Fruit fly (Drosophila melanogaster) whole organism, embryonic: Measurements from ENCODE around the gene Sap30.

Experiments
- CG12155 ChIP-seq: fragments of 200-800 bp; sonication (Bioruptor generic); optimal IDR thresholded peaks from 3 replicates; lab custom pipeline; 2016; ENCODE audit warnings: missing biosample characterization, missing genetic modification characterization
- CG12744 ChIP-seq: fragments of 200-800 bp; sonication (Bioruptor generic); optimal IDR thresholded peaks from 2 replicates; lab custom pipeline; 2016; ENCODE audit warnings: missing biosample characterization, missing genetic modification characterization
- CG13123 ChIP-seq: fragments of 200-800 bp; sonication (Bioruptor generic); optimal IDR thresholded peaks from 2 replicates; lab custom pipeline; 2016; ENCODE audit warnings: missing biosample characterization, missing genetic modification characterization
- CG14014 ChIP-seq: fragments of 200-800 bp; sonication (Bioruptor generic); IDR thresholded peaks from 2 replicates; pipeline ENCODE4 v1.3.6; 2022; ENCODE audit warnings: missing biosample characterization, missing genetic modification characterization
- CG14860 ChIP-seq: fragments of 200-800 bp; sonication (Bioruptor generic); IDR thresholded peaks from 3 replicates; pipeline ENCODE4 v1.3.6; 2022; ENCODE audit warnings: missing biosample characterization, missing genetic modification characterization; ENCODE audit not compliant: partially characterized antibody
- CG1602 ChIP-seq: fragments of 200-800 bp; sonication (Bioruptor generic); optimal IDR thresholded peaks from 3 replicates; lab custom pipeline; 2016; ENCODE audit warnings: missing biosample characterization, missing genetic modification characterization
- CG17385 ChIP-seq: fragments of 200-800 bp; sonication (Bioruptor generic); optimal IDR thresholded peaks from 3 replicates; lab custom pipeline; 2018; ENCODE audit warnings: missing biosample characterization, mild to moderate bottlenecking, missing genetic modification characterization
- CG2678 ChIP-seq: fragments of 200-800 bp; sonication (Bioruptor generic); optimal IDR thresholded peaks from 3 replicates; lab custom pipeline; 2019; ENCODE audit warnings: missing biosample characterization, mild to moderate bottlenecking, missing genetic modification characterization, moderate library complexity
- CG3838 ChIP-seq: fragments of 200-800 bp; sonication (Bioruptor generic); optimal IDR thresholded peaks from 3 replicates; lab custom pipeline; 2016; ENCODE audit warnings: missing biosample characterization, missing genetic modification characterization
- CG6683 ChIP-seq: fragments of 200-800 bp; sonication (Bioruptor generic); optimal IDR thresholded peaks from 2 replicates; lab custom pipeline; 2017; ENCODE audit warnings: missing biosample characterization, mild to moderate bottlenecking, missing genetic modification characterization, missing genetic modification reagents
- CG7372 ChIP-seq: fragments of 200-800 bp; sonication (Bioruptor generic); IDR thresholded peaks from 2 replicates; pipeline ENCODE4 v1.3.6; 2022; ENCODE audit warnings: missing biosample characterization, missing genetic modification characterization
- CG9817 ChIP-seq: fragments of 200-800 bp; sonication (Bioruptor generic); optimal IDR thresholded peaks from 2 replicates; lab custom pipeline; 2018; ENCODE audit warnings: missing biosample characterization, mild to moderate bottlenecking, missing genetic modification characterization, moderate library complexity
- CG9876 ChIP-seq: fragments of 200-800 bp; sonication (Bioruptor generic); optimal IDR thresholded peaks from 2 replicates; lab custom pipeline; 2016; ENCODE audit warnings: missing biosample characterization, missing genetic modification characterization
- CTCF ChIP-seq: fragments of 200-800 bp; sonication (Bioruptor generic); optimal IDR thresholded peaks from 2 replicates; lab custom pipeline; 2017; ENCODE audit warnings: missing biosample characterization, mild to moderate bottlenecking, missing genetic modification characterization, moderate library complexity
- CkIIα-i1 ChIP-seq: fragments of 200-800 bp; sonication (Bioruptor generic); IDR thresholded peaks from 2 replicates; pipeline ENCODE4 v1.3.6; 2022; ENCODE audit warnings: missing biosample characterization, missing genetic modification characterization
- Dad ChIP-seq: fragments of 200-800 bp; sonication (Bioruptor generic); optimal IDR thresholded peaks from 3 replicates; lab custom pipeline; 2016; ENCODE audit warnings: missing biosample characterization, missing genetic modification characterization
- Dip3 ChIP-seq: fragments of 200-800 bp; sonication (Bioruptor generic); optimal IDR thresholded peaks from 3 replicates; lab custom pipeline; 2016; ENCODE audit warnings: missing biosample characterization, missing genetic modification characterization
- Fer1 ChIP-seq: fragments of 200-800 bp; sonication (Bioruptor generic); optimal IDR thresholded peaks from 2 replicates; lab custom pipeline; 2017; ENCODE audit warnings: missing biosample characterization, mild to moderate bottlenecking, missing genetic modification characterization
- Gsc ChIP-seq: fragments of 200-800 bp; sonication (Bioruptor generic); IDR thresholded peaks from 2 replicates; pipeline ENCODE4 v1.3.6; 2022; ENCODE audit warnings: missing biosample characterization, missing genetic modification characterization
- HmgZ ChIP-seq: fragments of 200-800 bp; sonication (Bioruptor generic); optimal IDR thresholded peaks from 2 replicates; lab custom pipeline; 2018; ENCODE audit warnings: missing biosample characterization, mild to moderate bottlenecking, missing genetic modification characterization
- Hr51 ChIP-seq, 2 experiments: fragments of 200-800 bp; sonication (Bioruptor generic); optimal IDR thresholded peaks; 2 replicates in 1 of 2; 3 replicates in 1 of 2; lab custom pipeline; 2016 to 2018; ENCODE audit warnings: missing biosample characterization in 2 of 2, missing genetic modification characterization in 2 of 2, mild to moderate bottlenecking in 1 of 2, moderate library complexity in 1 of 2
- Hr78 ChIP-seq, 2 experiments: fragments of 200-800 bp in 1 of 2; fragments of >200 bp in 1 of 2; sonication (Bioruptor generic) in 1 of 2; optimal IDR thresholded peaks; 2 replicates each; lab custom pipeline; 2017 to 2019; ENCODE audit warnings: missing biosample characterization in 2 of 2, missing genetic modification characterization in 2 of 2, mild to moderate bottlenecking in 1 of 2, moderate library complexity in 1 of 2
- Max ChIP-seq: fragments of 200-800 bp; sonication (Bioruptor generic); optimal IDR thresholded peaks from 2 replicates; lab custom pipeline; 2016; ENCODE audit warnings: missing biosample characterization, mild to moderate bottlenecking, missing genetic modification characterization
- Opbp ChIP-seq: fragments of 200-800 bp; sonication (Bioruptor generic); IDR thresholded peaks from 3 replicates; pipeline ENCODE4 v1.3.6; 2022; ENCODE audit warnings: missing biosample characterization, missing genetic modification characterization; ENCODE audit not compliant: partially characterized antibody
- Rfx ChIP-seq: fragments of 200-800 bp; sonication (Bioruptor generic); IDR thresholded peaks from 2 replicates; pipeline ENCODE4 v1.3.6; 2022; ENCODE audit warnings: missing biosample characterization, missing genetic modification characterization
- Sry-β ChIP-seq: fragments of 200-800 bp; sonication (Bioruptor generic); optimal IDR thresholded peaks from 2 replicates; lab custom pipeline; 2018; ENCODE audit warnings: missing biosample characterization, mild to moderate bottlenecking, missing genetic modification characterization, moderate library complexity
- Tbp ChIP-seq: fragments of >200 bp; optimal IDR thresholded peaks from 2 replicates; lab custom pipeline; 2018; ENCODE audit warnings: missing biosample characterization, missing genetic modification characterization
- Usf ChIP-seq: fragments of 200-800 bp; sonication (Bioruptor generic); optimal IDR thresholded peaks from 2 replicates; lab custom pipeline; 2017; ENCODE audit warnings: missing genotype, missing biosample characterization, missing genetic modification characterization
- abd-A ChIP-seq: fragments of 200-800 bp; sonication (Bioruptor generic); optimal IDR thresholded peaks from 3 replicates; lab custom pipeline; 2019; ENCODE audit warnings: missing biosample characterization, mild to moderate bottlenecking, missing genetic modification characterization, moderate library complexity
- ac ChIP-seq: fragments of 200-800 bp; sonication (Bioruptor generic); optimal IDR thresholded peaks from 3 replicates; lab custom pipeline; 2017; ENCODE audit warnings: missing biosample characterization, mild to moderate bottlenecking, missing genetic modification characterization
- al ChIP-seq: fragments of 200-800 bp; sonication (Bioruptor generic); IDR thresholded peaks from 2 replicates; pipeline ENCODE4 v1.3.6; 2022; ENCODE audit warnings: missing biosample characterization, missing genetic modification characterization
- ara ChIP-seq: fragments of 200-800 bp; sonication (Bioruptor generic); IDR thresholded peaks from 2 replicates; pipeline ENCODE4 v1.3.6; 2022; ENCODE audit warnings: missing biosample characterization, missing genetic modification characterization
- ash1 ChIP-seq: fragments of 200-800 bp; sonication (Bioruptor generic); optimal IDR thresholded peaks from 2 replicates; lab custom pipeline; 2018; ENCODE audit warnings: missing biosample characterization, mild to moderate bottlenecking, missing genetic modification characterization
- bbx ChIP-seq: fragments of 200-800 bp; sonication (Bioruptor generic); IDR thresholded peaks from 2 replicates; pipeline ENCODE4 v1.3.6; 2022; ENCODE audit warnings: missing biosample characterization, missing genetic modification characterization; ENCODE audit not compliant: partially characterized antibody
- bsh ChIP-seq, 2 experiments: fragments of 200-800 bp; sonication (Bioruptor generic); optimal IDR thresholded peaks; 2 replicates each; lab custom pipeline; 2017 to 2018; ENCODE audit warnings: mild to moderate bottlenecking in 2 of 2, missing biosample characterization in 2 of 2, missing genetic modification characterization in 2 of 2, moderate library complexity in 1 of 2
- chif ChIP-seq, 2 experiments: fragments of 200-800 bp; sonication (Bioruptor generic); optimal IDR thresholded peaks; 3 replicates each; lab custom pipeline; 2016; ENCODE audit warnings: missing biosample characterization in 2 of 2, missing genetic modification characterization in 2 of 2
- dan ChIP-seq: fragments of 200-800 bp; sonication (Bioruptor generic); IDR thresholded peaks from 2 replicates; pipeline ENCODE4 v1.3.6; 2022; ENCODE audit warnings: missing biosample characterization, missing genetic modification characterization
- en ChIP-seq: fragments of 200-800 bp; sonication (Bioruptor generic); optimal IDR thresholded peaks from 2 replicates; lab custom pipeline; 2016; ENCODE audit warnings: missing biosample characterization, missing genetic modification characterization
- exex ChIP-seq: fragments of 200-800 bp; sonication (Bioruptor generic); optimal IDR thresholded peaks from 4 replicates; lab custom pipeline; 2018; ENCODE audit warnings: missing biosample characterization, mild to moderate bottlenecking, missing genetic modification characterization, moderate library complexity
- fd96Cb ChIP-seq: fragments of 200-800 bp; sonication (Bioruptor generic); optimal IDR thresholded peaks from 2 replicates; lab custom pipeline; 2018; ENCODE audit warnings: missing biosample characterization, mild to moderate bottlenecking, missing genetic modification characterization, moderate library complexity
- gcm ChIP-seq: fragments of 200-800 bp; sonication (Bioruptor generic); optimal IDR thresholded peaks from 2 replicates; lab custom pipeline; 2019; ENCODE audit warnings: missing biosample characterization, mild to moderate bottlenecking, missing genetic modification characterization, moderate library complexity
- gsb ChIP-seq: fragments of 200-800 bp; sonication (Bioruptor generic); IDR thresholded peaks from 2 replicates; pipeline ENCODE4 v1.3.6; 2022; ENCODE audit warnings: missing biosample characterization, missing genetic modification characterization
- her ChIP-seq: fragments of 200-800 bp; sonication (Bioruptor generic); optimal IDR thresholded peaks from 2 replicates; lab custom pipeline; 2016; ENCODE audit warnings: missing biosample characterization, missing genetic modification characterization
- luna ChIP-seq: fragments of 200-800 bp; sonication (Bioruptor generic); optimal IDR thresholded peaks from 2 replicates; lab custom pipeline; 2016; ENCODE audit warnings: missing biosample characterization, missing genetic modification characterization
- nerfin-2 ChIP-seq: fragments of 200-800 bp; sonication (Bioruptor generic); IDR thresholded peaks from 2 replicates; pipeline ENCODE4 v1.3.6; 2022; ENCODE audit warnings: missing biosample characterization, missing genetic modification characterization; ENCODE audit not compliant: partially characterized antibody
- nmo ChIP-seq: fragments of 200-800 bp; sonication (Bioruptor generic); optimal IDR thresholded peaks from 2 replicates; lab custom pipeline; 2018; ENCODE audit warnings: missing biosample characterization, mild to moderate bottlenecking, missing genetic modification characterization, moderate library complexity
- psq ChIP-seq: fragments of 200-800 bp; sonication (Bioruptor generic); optimal IDR thresholded peaks from 2 replicates; lab custom pipeline; 2017; ENCODE audit warnings: missing biosample characterization, missing genetic modification characterization
- run ChIP-seq: fragments of 200-800 bp; sonication (Bioruptor generic); optimal IDR thresholded peaks from 3 replicates; lab custom pipeline; 2018; ENCODE audit warnings: missing biosample characterization, mild to moderate bottlenecking, missing genetic modification characterization
- sna ChIP-seq: fragments of 200-800 bp; sonication (Bioruptor generic); IDR thresholded peaks from 2 replicates; pipeline ENCODE4 v1.3.6; 2022; ENCODE audit warnings: missing biosample characterization, missing genetic modification characterization; ENCODE audit not compliant: partially characterized antibody

Sap30 gene

DNA sequence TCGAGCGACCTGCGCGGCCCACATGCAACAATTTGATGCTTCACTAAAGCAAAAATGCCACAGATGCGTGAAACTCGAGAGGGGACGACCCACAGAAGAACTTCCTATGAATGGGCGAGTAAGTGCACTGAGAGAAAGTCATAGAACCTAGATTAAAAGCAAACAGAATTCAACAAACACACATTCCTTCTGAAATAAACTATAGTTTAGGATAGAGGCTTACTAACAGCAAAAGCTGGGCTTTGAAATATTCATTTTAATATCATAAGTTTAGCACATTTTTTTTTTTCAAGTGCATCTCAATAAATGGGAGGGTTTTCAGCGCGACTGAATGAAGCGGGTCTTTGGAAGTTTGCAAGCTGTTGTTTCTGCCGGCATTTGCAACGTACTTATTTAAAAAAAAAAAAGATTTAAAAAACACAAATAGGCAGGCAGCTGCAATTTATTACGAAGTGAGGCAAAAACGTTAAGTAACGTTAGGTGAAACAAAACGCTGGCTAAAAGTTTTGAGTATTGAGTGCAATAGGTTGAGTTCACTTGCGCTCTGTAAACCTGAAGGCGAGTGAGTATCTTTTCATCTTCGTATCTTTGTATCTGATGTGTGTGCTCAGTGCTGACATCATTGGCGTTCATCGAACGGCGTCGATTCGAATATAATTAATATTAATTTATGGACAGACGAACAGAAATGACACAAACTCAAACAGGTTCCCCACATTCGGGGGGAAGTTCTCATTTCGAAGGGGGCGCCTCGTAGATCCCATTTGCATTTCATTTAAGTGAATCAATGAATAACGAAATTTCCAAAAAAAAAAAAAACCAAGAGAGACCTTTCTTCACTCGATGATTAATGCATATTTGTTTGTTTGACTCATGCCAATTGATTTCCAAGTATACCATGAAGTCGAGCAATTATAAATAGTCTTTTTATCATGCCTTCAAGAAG lies 13.9 kb upstream of the Sap30 start (continued):
- TF ChIP-seq ash1 (GFP tag; lab: Kevin White, UChicago) (no peak), nmo (peak; percentile 69), chif (GFP tag; optimal IDR thresholded peaks at IDR 0.05; lab: Kevin White, UChicago) (peak; percentile 30 to 55), bsh (GFP tag; optimal IDR thresholded peaks at IDR 0.05; lab: Kevin White, UChicago) (peak in 1 of 2 experiments; percentile 57), Hr78 (GFP tag; optimal IDR thresholded peaks at IDR 0.05; lab: Kevin White, UChicago) (peak in 1 of 2 experiments; percentile 29), Opbp (GFP tag; lab: Robert Waterston, UW) (no peak), CG9876 (GFP tag; lab: Kevin White, UChicago) (no peak), CG6683 (GFP tag; lab: Kevin White, UChicago) (no peak), Usf (GFP tag; lab: Kevin White, UChicago) (no peak), ara (GFP tag; lab: Robert Waterston, UW) (peak; percentile 85), gsb (no peak), Sry-β (GFP tag; lab: Kevin White, UChicago) (no peak), bbx (GFP tag; lab: Robert Waterston, UW) (no peak), CG1602 (GFP tag; lab: Kevin White, UChicago) (peak; percentile 46), Tbp (GFP tag; lab: Kevin White, UChicago) (no peak), CG7372 (GFP tag; lab: Robert Waterston, UW) (no peak), nerfin-2 (GFP tag; lab: Robert Waterston, UW) (no peak), sna (GFP tag; lab: Robert Waterston, UW) (no peak), CG2678 (peak; percentile 42), Max (GFP tag; lab: Kevin White, UChicago) (peak; percentile 44), luna (GFP tag; lab: Kevin White, UChicago) (no peak), her (no peak), CG12155 (GFP tag; lab: Kevin White, UChicago) (peak; percentile 36), Rfx (GFP tag; lab: Robert Waterston, UW) (peak; percentile 37; the same call in 1 of the 2 replicates), Gsc (GFP tag; lab: Robert Waterston, UW) (no peak), CG9817 (tag; lab: Kevin White, UChicago) (no peak), dan (GFP tag; lab: Robert Waterston, UW) (peak; percentile 64; the same call in 1 of the 2 replicates), CG13123 (GFP tag; lab: Kevin White, UChicago) (no peak), CG12744 (GFP tag; lab: Kevin White, UChicago) (no peak), gcm (GFP tag; lab: Kevin White, UChicago) (peak; percentile 75), Dad (GFP tag; lab: Kevin White, UChicago) (peak; percentile 61), Dip3 (GFP tag; lab: Kevin White, UChicago) (no peak), ac (GFP tag; lab: Kevin White, UChicago) (peak; percentile 5), fd96Cb (tag; lab: Kevin White, UChicago) (peak; percentile 59), exex (tag; lab: Kevin White, UChicago) (no peak), al (GFP tag; lab: Robert Waterston, UW) (no peak), CG14860 (GFP tag; lab: Robert Waterston, UW) (no peak), CkIIα-i1 (GFP tag; lab: Robert Waterston, UW) (no peak), abd-A (tag; lab: Kevin White, UChicago) (no peak), psq (GFP tag; lab: Kevin White, UChicago) (no peak), Fer1 (GFP tag; lab: Kevin White, UChicago) (no peak), CG3838 (no peak), Hr51 (GFP tag; optimal IDR thresholded peaks at IDR 0.05; lab: Kevin White, UChicago) (peak in 1 of 2 experiments; percentile 24), CTCF (GFP tag; lab: Kevin White, UChicago) (no peak), CG17385 (no peak), en (GFP tag; lab: Kevin White, UChicago) (peak; percentile 39), run (tag; lab: Kevin White, UChicago) (no peak), HmgZ (tag; lab: Kevin White, UChicago) (no peak), CG14014 (GFP tag; lab: Robert Waterston, UW) (peak; percentile 63)
